Worm (Caenorhabditis elegans) whole organism, mixed stage, embryonic: ENCODE measurements around the gene asp-2.

Experiments
- blmp-1 ChIP-seq: fragments of 150-350 bp; optimal IDR thresholded peaks from 2 replicates; lab custom pipeline; 2014; ENCODE audit warnings: missing biosample characterization, missing genetic modification characterization
- ceh-43 ChIP-seq: fragments of 200-800 bp; sonication (Bioruptor generic); optimal IDR thresholded peaks from 2 replicates; lab custom pipeline; 2018; ENCODE audit warnings: mild to moderate bottlenecking, missing genetic modification characterization, moderate library complexity, missing compliant biosample characterization
- elt-1 ChIP-seq: sonication (generic microtip); optimal IDR thresholded peaks from 2 replicates; lab custom pipeline; 2017; ENCODE audit warnings: missing genetic modification characterization, mild to moderate bottlenecking, missing compliant biosample characterization, antibody characterized with exemption, moderate library complexity, borderline replicate concordance; ENCODE audit not compliant: insufficient read depth
- elt-3 ChIP-seq: fragments of 150-350 bp; optimal IDR thresholded peaks from 2 replicates; lab custom pipeline; 2014; ENCODE audit warnings: missing biosample characterization, missing genetic modification characterization
- flh-1 ChIP-seq: fragments of 200-800 bp; sonication (Bioruptor generic); optimal IDR thresholded peaks from 2 replicates; lab custom pipeline; 2018; ENCODE audit warnings: mild to moderate bottlenecking, missing genetic modification characterization, moderate library complexity, missing compliant biosample characterization
- mab-5 ChIP-seq: fragments of 150-350 bp; optimal IDR thresholded peaks from 2 replicates; lab custom pipeline; 2014; ENCODE audit warnings: missing biosample characterization, missing genetic modification characterization
- nhr-12 ChIP-seq: fragments of 150-350 bp; optimal IDR thresholded peaks from 2 replicates; lab custom pipeline; 2014; ENCODE audit warnings: missing biosample characterization, missing genetic modification characterization
- nhr-76 ChIP-seq: sonication (generic microtip); optimal IDR thresholded peaks from 2 replicates; lab custom pipeline; 2017; ENCODE audit warnings: missing biosample characterization, missing genetic modification characterization
- unc-39 ChIP-seq: fragments of 150-350 bp; optimal IDR thresholded peaks from 2 replicates; lab custom pipeline; 2014; ENCODE audit warnings: missing biosample characterization, missing genetic modification characterization
- unc-62 ChIP-seq: fragments of 150-350 bp; optimal IDR thresholded peaks from 2 replicates; lab custom pipeline; 2014; ENCODE audit warnings: missing biosample characterization, missing genetic modification reagents, missing genetic modification characterization

- TF ChIP-seq unc-62 (GFP tag; lab: Kevin White, UChicago) (no peak), nhr-76 (tag; lab: Kevin White, UChicago) (no peak), blmp-1 (tag; lab: Kevin White, UChicago) (no peak), mab-5 (tag; lab: Kevin White, UChicago) (no peak), flh-1 (GFP tag; lab: Kevin White, UChicago) (no peak), unc-39 (tag; lab: Kevin White, UChicago) (no peak), elt-1 (no peak), nhr-12 (tag; lab: Kevin White, UChicago) (no peak), elt-3 (tag; lab: Kevin White, UChicago) (no peak), ceh-43 (GFP tag; lab: Kevin White, UChicago) (no peak)
Observed at ce11 chrV:9222819-9223218, 19.9 kb downstream of the asp-2 start.
